Worm (Caenorhabditis elegans): ENCODE results near the gene R53.8.

The R53.8 gene

ce11 chrII:10010914-10011313 is 34.4 kb downstream of the R53.8 start:
- TF ChIP-seq snpc-4 (tag; optimal IDR thresholded peaks at IDR 0.05) (no peak), tra-1 (GFP tag; IDR thresholded peaks at IDR 0.05) (no peak), hif-1 (tag; optimal IDR thresholded peaks at IDR 0.05) (no peak), aha-1 (tag) (peak; percentile 88)

ce11 chrII:10011733-10012132 is 35.2 kb downstream of the R53.8 start:
- no peak for TF ChIP-seq madf-5 (GFP tag; IDR thresholded peaks at IDR 0.05)
- no peak for TF ChIP-seq egl-43 (GFP tag; IDR thresholded peaks at IDR 0.05)
- TF ChIP-seq vab-7 (GFP tag; IDR thresholded peaks at IDR 0.05): no peak
- TF ChIP-seq nhr-41 (GFP tag; IDR thresholded peaks at IDR 0.05): no peak
- TF ChIP-seq dmd-8 (GFP tag; IDR thresholded peaks at IDR 0.05): no peak
- no peak for TF ChIP-seq nhr-111 (GFP tag; optimal IDR thresholded peaks at IDR 0.05)
- no peak for TF ChIP-seq pqm-1 (tag; optimal IDR thresholded peaks at IDR 0.05)
- no peak for TF ChIP-seq unc-130 (GFP tag; optimal IDR thresholded peaks at IDR 0.05)
- no peak for TF ChIP-seq nhr-48 (tag; optimal IDR thresholded peaks at IDR 0.05)
- TF ChIP-seq unc-62 (GFP tag; optimal IDR thresholded peaks at IDR 0.05 in 1 of 2): peak in 1 of 2 experiments; percentile 78
- TF ChIP-seq unc-62 (tag; optimal IDR thresholded peaks at IDR 0.05): no peak
- no peak for TF ChIP-seq aha-1 (tag)
- no peak for TF ChIP-seq ZK337.2 (GFP tag; IDR thresholded peaks at IDR 0.05)
- no peak for TF ChIP-seq nhr-11 (tag; optimal IDR thresholded peaks at IDR 0.05)
- TF ChIP-seq mxl-2 (GFP tag; conservative IDR thresholded peaks at IDR 0.05): no peak
- TF ChIP-seq mxl-3 (GFP tag; optimal IDR thresholded peaks at IDR 0.05): peak; percentile 29
- no peak for TF ChIP-seq ces-1 (GFP tag; optimal IDR thresholded peaks at IDR 0.05)
- TF ChIP-seq fkh-10 (GFP tag; optimal IDR thresholded peaks at IDR 0.05): no peak
- TF ChIP-seq nhr-77 (tag; optimal IDR thresholded peaks at IDR 0.05): no peak
- TF ChIP-seq daf-12 (tag; optimal IDR thresholded peaks at IDR 0.05): no peak
- peak; percentile 2 for TF ChIP-seq nhr-28 (tag; optimal IDR thresholded peaks at IDR 0.05)
- TF ChIP-seq dmd-6 (GFP tag; IDR thresholded peaks at IDR 0.05): peak; percentile 16; the same call in 1 of the 2 replicates
- TF ChIP-seq skn-1 (tag; optimal IDR thresholded peaks at IDR 0.05): no peak
- no peak for TF ChIP-seq arid-1 (GFP tag; conservative IDR thresholded peaks at IDR 0.05)
- no peak for TF ChIP-seq jun-1 (tag; optimal IDR thresholded peaks at IDR 0.05)
- no peak for TF ChIP-seq hlh-11 (tag; optimal IDR thresholded peaks at IDR 0.05)
- no peak for TF ChIP-seq ceh-28 (tag; optimal IDR thresholded peaks at IDR 0.05)
- TF ChIP-seq hmg-1.1 (GFP tag; IDR thresholded peaks at IDR 0.05): no peak
- TF ChIP-seq mdl-1 (tag; optimal IDR thresholded peaks at IDR 0.05): no peak
- no peak for TF ChIP-seq aly-2 (tag; optimal IDR thresholded peaks at IDR 0.05)
- TF ChIP-seq T26A8.4 (GFP tag; IDR thresholded peaks at IDR 0.05): no peak
- TF ChIP-seq unc-39 (tag; optimal IDR thresholded peaks at IDR 0.05): no peak
- TF ChIP-seq zag-1 (tag; optimal IDR thresholded peaks at IDR 0.05): no peak
- TF ChIP-seq lin-38 (GFP tag; IDR thresholded peaks at IDR 0.05): no peak
- no peak for TF ChIP-seq daf-8 (GFP tag; IDR thresholded peaks at IDR 0.05)
- TF ChIP-seq T20F7.1 (GFP tag; optimal IDR thresholded peaks at IDR 0.05): no peak
- no peak for TF ChIP-seq attf-4 (tag; optimal IDR thresholded peaks at IDR 0.05)
- TF ChIP-seq dve-1 (tag; optimal IDR thresholded peaks at IDR 0.05; ENCODE audit: insufficient read depth): peak; percentile 28
- no peak for TF ChIP-seq hlh-30 (tag; optimal IDR thresholded peaks at IDR 0.05; ENCODE audit: insufficient read depth)
- TF ChIP-seq rbr-2 (tag; optimal IDR thresholded peaks at IDR 0.05): no peak
- no peak for TF ChIP-seq nhr-10 (tag; optimal IDR thresholded peaks at IDR 0.05)
- no peak for TF ChIP-seq mes-2 (tag; optimal IDR thresholded peaks at IDR 0.05; ENCODE audit: poor library complexity, severe bottlenecking)
- no peak for TF ChIP-seq R02D3.7 (tag; optimal IDR thresholded peaks at IDR 0.05)
- TF ChIP-seq spr-1 (tag; optimal IDR thresholded peaks at IDR 0.05): no peak

Measured in whole organism, L4 larva.